Fruit fly (Drosophila melanogaster): ENCODE data around the gene tara.

tara gene

DNA sequence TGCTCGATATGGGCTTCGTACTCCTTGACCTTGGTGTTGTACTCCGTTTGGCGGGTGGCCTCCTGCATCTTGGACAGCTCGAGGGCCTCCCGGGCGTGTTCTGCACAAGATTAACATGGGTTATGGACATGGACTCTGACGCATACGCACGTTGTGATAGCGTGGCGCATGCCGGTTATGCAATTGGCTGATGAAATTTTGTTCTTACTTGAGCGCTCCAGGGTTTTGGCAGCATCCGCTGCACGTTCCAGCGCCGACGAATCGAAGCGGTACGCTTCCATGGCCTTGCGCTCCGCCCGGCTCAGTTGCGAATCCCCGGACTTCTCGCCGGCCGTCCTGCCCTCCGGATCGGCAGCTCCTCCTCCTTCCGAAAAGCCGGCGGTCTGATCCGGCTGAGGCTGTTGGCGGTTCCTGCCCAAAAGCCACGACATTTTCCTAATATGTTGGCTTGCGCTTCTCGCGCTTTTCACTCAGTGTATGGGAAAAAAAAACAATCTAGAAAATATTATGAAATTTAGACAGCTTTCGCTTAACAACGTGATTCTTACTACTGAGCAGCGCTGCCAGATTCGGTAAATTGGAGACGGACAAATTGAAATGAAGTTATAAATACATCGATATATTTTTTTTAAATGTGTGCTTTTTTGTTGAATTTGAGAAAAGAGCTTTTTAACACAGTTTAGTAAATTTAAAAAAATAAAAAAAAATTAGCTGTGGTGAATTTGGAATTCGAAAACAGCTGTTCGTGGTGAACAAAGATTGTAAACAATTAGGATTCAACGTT lies 38.3 kb downstream of the tara start, which contains the start of the genes bor and asun (continued):
- TF ChIP-seq ATbp (GFP tag; optimal IDR thresholded peaks at IDR 0.05) = no peak
- peak; percentile 20 for TF ChIP-seq Sin3A (optimal IDR thresholded peaks at IDR 0.05)
- no peak for TF ChIP-seq unpg (GFP tag; optimal IDR thresholded peaks at IDR 0.05)
- peak; percentile 7 for TF ChIP-seq Dek (tag; optimal IDR thresholded peaks at IDR 0.05)
- TF ChIP-seq stwl (tag; optimal IDR thresholded peaks at IDR 0.05) = peak; percentile 10
- no peak for TF ChIP-seq NFAT (GFP tag; IDR thresholded peaks at IDR 0.05)
- TF ChIP-seq Scr (GFP tag; IDR thresholded peaks at IDR 0.05; ENCODE audit: partially characterized antibody) = peak; percentile 74
- peak; percentile 49 for TF ChIP-seq CG12391 (tag; optimal IDR thresholded peaks at IDR 0.05)
- no peak for TF ChIP-seq gfzf (GFP tag; optimal IDR thresholded peaks at IDR 0.05)
- no peak for TF ChIP-seq luna (GFP tag; optimal IDR thresholded peaks at IDR 0.05)
- TF ChIP-seq pb (GFP tag; optimal IDR thresholded peaks at IDR 0.05) = no peak
- TF ChIP-seq CG12236 (GFP tag; optimal IDR thresholded peaks at IDR 0.05) = no peak
- peak; percentile 53 for TF ChIP-seq trem (tag; optimal IDR thresholded peaks at IDR 0.05)
- TF ChIP-seq gsb-n (tag; optimal IDR thresholded peaks at IDR 0.05) = no peak
- TF ChIP-seq yki (optimal IDR thresholded peaks at IDR 0.05) = no peak
- peak; percentile 35 for TF ChIP-seq CG33557 (GFP tag; optimal IDR thresholded peaks at IDR 0.05)
- no peak for TF ChIP-seq ewg (GFP tag; optimal IDR thresholded peaks at IDR 0.05)
- 0 out of 3 replicates have a peak, but pooled peaks have one; percentile 20 for TF ChIP-seq CG6791 (GFP tag; IDR thresholded peaks at IDR 0.05; ENCODE audit: partially characterized antibody)
- no peak for TF ChIP-seq CG8359 (GFP tag; optimal IDR thresholded peaks at IDR 0.05; ENCODE audit: borderline replicate concordance)
- TF ChIP-seq cg (GFP tag; optimal IDR thresholded peaks at IDR 0.05) = no peak
- no peak for TF ChIP-seq CG15073 (GFP tag; optimal IDR thresholded peaks at IDR 0.05)
- TF ChIP-seq Mes4 (GFP tag; optimal IDR thresholded peaks at IDR 0.05) = peak; percentile 12
- TF ChIP-seq Poxn (GFP tag; IDR thresholded peaks at IDR 0.05) = no peak
- no peak for TF ChIP-seq CG7786 (GFP tag; optimal IDR thresholded peaks at IDR 0.05)
- no peak for TF ChIP-seq mld (GFP tag; IDR thresholded peaks at IDR 0.05; ENCODE audit: partially characterized antibody)
- TF ChIP-seq toy (GFP tag; IDR thresholded peaks at IDR 0.05) = no peak
- peak; percentile 78 for TF ChIP-seq bbx (GFP tag; IDR thresholded peaks at IDR 0.05; ENCODE audit: partially characterized antibody)
- no peak for TF ChIP-seq CG11398 (GFP tag; optimal IDR thresholded peaks at IDR 0.05)
- TF ChIP-seq Dip3 (GFP tag; optimal IDR thresholded peaks at IDR 0.05) = no peak
- no peak for TF ChIP-seq CG8765 (GFP tag; IDR thresholded peaks at IDR 0.05)
- TF ChIP-seq Sry-β (GFP tag; optimal IDR thresholded peaks at IDR 0.05) = no peak
- TF ChIP-seq CG12219 (GFP tag; optimal IDR thresholded peaks at IDR 0.05) = no peak
- no peak for TF ChIP-seq CkIIα-i1 (GFP tag; IDR thresholded peaks at IDR 0.05)
- no peak for TF ChIP-seq CG17568 (GFP tag; optimal IDR thresholded peaks at IDR 0.05)
- TF ChIP-seq fru (optimal IDR thresholded peaks at IDR 0.05) = no peak
- no peak for TF ChIP-seq ci (GFP tag; IDR thresholded peaks at IDR 0.05)
- TF ChIP-seq org-1 (GFP tag; optimal IDR thresholded peaks at IDR 0.05) = no peak
- no peak for TF ChIP-seq Blimp-1 (GFP tag; optimal IDR thresholded peaks at IDR 0.05)
- no peak for TF ChIP-seq pan (optimal IDR thresholded peaks at IDR 0.05)
- TF ChIP-seq pan (GFP tag; optimal IDR thresholded peaks at IDR 0.05 in 1 of 2, IDR thresholded peaks at IDR 0.05 in 1 of 2) = no peak
- no peak for TF ChIP-seq Aef1 (GFP tag; IDR thresholded peaks at IDR 0.05)
- no peak for TF ChIP-seq insv (GFP tag; optimal IDR thresholded peaks at IDR 0.05)
- TF ChIP-seq CG7556 (GFP tag; optimal IDR thresholded peaks at IDR 0.05) = peak; percentile 40
- no peak for TF ChIP-seq NfI (GFP tag; optimal IDR thresholded peaks at IDR 0.05)
- no peak for TF ChIP-seq CG11456 (GFP tag; IDR thresholded peaks at IDR 0.05)
- TF ChIP-seq CG8089 (GFP tag; optimal IDR thresholded peaks at IDR 0.05) = no peak
- no peak for TF ChIP-seq CG2889 (GFP tag; IDR thresholded peaks at IDR 0.05)
- no peak for TF ChIP-seq salm (tag; optimal IDR thresholded peaks at IDR 0.05)
- TF ChIP-seq CG31388 (GFP tag; optimal IDR thresholded peaks at IDR 0.05) = no peak
- no peak for TF ChIP-seq HLH3B (GFP tag; IDR thresholded peaks at IDR 0.05)
- no peak for TF ChIP-seq CG7271 (tag; optimal IDR thresholded peaks at IDR 0.05)
